Worm (Caenorhabditis elegans): Measurements from ENCODE around the gene iffb-1.

iffb-1 gene

DNA sequence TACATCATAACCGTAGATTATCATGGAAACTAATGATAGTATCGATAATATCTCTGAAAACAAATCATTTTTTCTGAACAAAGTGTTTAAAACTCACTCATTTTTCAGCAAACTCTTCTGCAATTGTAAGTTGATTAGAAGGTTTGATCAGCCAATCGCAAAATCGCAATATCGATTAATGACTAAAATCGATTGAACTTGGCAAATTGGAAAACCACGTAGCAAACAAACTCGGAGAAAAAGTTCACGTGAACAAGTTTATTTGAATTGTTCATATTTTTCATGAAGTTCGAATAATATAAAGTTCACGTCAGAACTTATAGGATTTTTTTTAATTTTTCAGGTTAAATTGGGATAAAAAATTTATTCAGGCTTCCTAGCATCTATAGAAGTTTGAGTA is 57.6 kb downstream of the iffb-1 start, which contains the start of gene H04J21.1:
Gene H04J21.1, minus strand, starts transcription at position 101 of the 400 bp plus-strand sequence.
- TF ChIP-seq scrt-1 (GFP tag; IDR thresholded peaks at IDR 0.05) (no peak), F13C5.2 (tag; optimal IDR thresholded peaks at IDR 0.05) (no peak), ceh-13 (GFP tag; optimal IDR thresholded peaks at IDR 0.05) (no peak), hmbx-1 (tag; optimal IDR thresholded peaks at IDR 0.05) (no peak), tra-4 (tag; optimal IDR thresholded peaks at IDR 0.05) (no peak), sea-1 (GFP tag; conservative IDR thresholded peaks at IDR 0.05) (no peak), hmg-4 (GFP tag; optimal IDR thresholded peaks at IDR 0.05) (no peak), ama-1 (optimal IDR thresholded peaks at IDR 0.05) (no peak), tbx-37 (GFP tag; conservative IDR thresholded peaks at IDR 0.05) (no peak), hnd-1 (tag; optimal IDR thresholded peaks at IDR 0.05) (no peak), flt-1 (GFP tag; IDR thresholded peaks at IDR 0.05) (no peak), ets-7 (tag; optimal IDR thresholded peaks at IDR 0.05) (no peak), B0310.2 (tag; optimal IDR thresholded peaks at IDR 0.05) (no peak), pes-1 (GFP tag; IDR thresholded peaks at IDR 0.05) (no peak), ceh-36 (tag; optimal IDR thresholded peaks at IDR 0.05) (no peak), aly-1 (tag; optimal IDR thresholded peaks at IDR 0.05) (no peak), tbx-11 (GFP tag; IDR thresholded peaks at IDR 0.05) (no peak)

DNA sequence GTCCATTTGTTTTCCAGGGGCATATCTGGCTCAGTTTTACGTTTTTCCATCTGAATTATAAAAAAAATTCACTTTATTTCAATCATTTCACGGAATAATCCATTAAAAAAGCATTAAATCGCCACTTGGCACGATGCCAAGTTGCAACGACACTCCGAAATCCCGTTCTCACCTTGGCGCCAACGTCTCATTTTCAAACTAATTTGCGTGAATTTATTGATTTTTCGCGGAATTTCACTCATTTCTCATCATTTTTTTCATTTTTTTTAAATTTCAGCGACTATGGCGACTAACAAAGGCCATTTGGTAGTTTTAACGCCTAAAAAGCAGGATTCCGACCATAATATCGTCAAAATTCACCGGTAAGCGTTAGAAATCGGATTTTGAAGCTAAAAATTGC is 61.7 kb downstream of the iffb-1 start, which contains the start of gene H14E04.2:
Gene H14E04.2, plus strand, starts transcription at position 276 of the 400 bp plus-strand sequence.
- TF ChIP-seq tra-4 (tag; optimal IDR thresholded peaks at IDR 0.05) (no peak), tbx-37 (GFP tag; conservative IDR thresholded peaks at IDR 0.05) (no peak), B0310.2 (tag; optimal IDR thresholded peaks at IDR 0.05) (no peak), F13C5.2 (tag; optimal IDR thresholded peaks at IDR 0.05) (no peak), ets-7 (tag; optimal IDR thresholded peaks at IDR 0.05) (no peak), flt-1 (GFP tag; IDR thresholded peaks at IDR 0.05) (no peak), ama-1 (optimal IDR thresholded peaks at IDR 0.05) (no peak), aly-1 (tag; optimal IDR thresholded peaks at IDR 0.05) (no peak), hnd-1 (tag; optimal IDR thresholded peaks at IDR 0.05) (no peak), hmbx-1 (tag; optimal IDR thresholded peaks at IDR 0.05) (no peak), ceh-13 (GFP tag; optimal IDR thresholded peaks at IDR 0.05) (no peak), sea-1 (GFP tag; conservative IDR thresholded peaks at IDR 0.05) (no peak), pes-1 (GFP tag; IDR thresholded peaks at IDR 0.05) (no peak), ceh-36 (tag; optimal IDR thresholded peaks at IDR 0.05) (no peak), scrt-1 (GFP tag; IDR thresholded peaks at IDR 0.05) (no peak)
